Worm (Caenorhabditis elegans): ENCODE data around the gene Y45F10D.15.
"Not testable (repeated sequence)": the region's sequence is repeated elsewhere in the genome, so short reads cannot be mapped to it uniquely, and the experiment has no call there.

DNA sequence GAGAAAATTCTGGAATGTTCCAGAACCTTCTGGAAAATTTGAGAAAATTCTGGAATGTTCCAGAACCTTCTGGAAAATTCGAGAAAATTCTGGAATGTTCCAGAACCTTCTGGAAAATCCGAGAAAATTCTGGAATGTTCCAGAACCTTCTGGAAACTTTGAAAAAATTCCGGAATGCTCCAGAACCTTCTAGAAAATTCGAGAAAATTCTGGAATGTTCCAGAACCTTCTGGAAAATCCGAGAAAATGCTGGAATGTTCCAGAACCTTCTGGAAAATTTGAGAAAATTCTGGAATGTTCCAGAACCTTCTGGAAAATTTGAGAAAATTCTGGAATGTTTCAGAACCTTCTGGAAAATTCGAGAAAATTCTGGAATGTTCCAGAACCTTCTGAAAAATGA, 41.2 kb upstream of the Y45F10D.15 start:
- TF ChIP-seq vab-7 (GFP tag; IDR thresholded peaks at IDR 0.05); lin-13 (GFP tag; optimal IDR thresholded peaks at IDR 0.05); nhr-11 (tag; optimal IDR thresholded peaks at IDR 0.05); nhr-28 (tag; optimal IDR thresholded peaks at IDR 0.05); zag-1 (tag; optimal IDR thresholded peaks at IDR 0.05); pha-4 (tag; optimal IDR thresholded peaks at IDR 0.05); pqm-1 (tag; optimal IDR thresholded peaks at IDR 0.05); nhr-76 (tag; optimal IDR thresholded peaks at IDR 0.05); tag-97 (GFP tag; IDR thresholded peaks at IDR 0.05); mdl-1 (tag; optimal IDR thresholded peaks at IDR 0.05): not testable (repeated sequence)
- TF ChIP-seq pha-4 (GFP tag; IDR thresholded peaks at IDR 0.05), result 0 out of 2 replicates have a peak, but pooled peaks have one; percentile 28

Data from whole organism, L4 larva.